Worm (Caenorhabditis elegans) whole organism, young adult: ENCODE measurements around the gene msd-4.

Source experiments
- B0336.3 ChIP-seq: fragments of 200-800 bp; sonication (Bioruptor generic); IDR thresholded peaks from 2 replicates; pipeline ENCODE4 v1.3.6; 2022; ENCODE audit warnings: missing genetic modification characterization, missing compliant biosample characterization
- C06A6.2 ChIP-seq: fragments of 200-800 bp; sonication (Bioruptor generic); conservative IDR thresholded peaks from 2 replicates; pipeline ENCODE4 v1.3.6; 2022; ENCODE audit warnings: missing genetic modification characterization, missing compliant biosample characterization
- F33H1.4 ChIP-seq: fragments of 200-800 bp; sonication (Bioruptor generic); IDR thresholded peaks from 2 replicates; pipeline ENCODE4 v1.3.6; 2022; ENCODE audit warnings: missing genetic modification reagents, missing genetic modification characterization, missing compliant biosample characterization
- F49E8.2 ChIP-seq: sonication (generic microtip); optimal IDR thresholded peaks from 3 replicates; lab custom pipeline; 2017; ENCODE audit warnings: missing genetic modification characterization, mild to moderate bottlenecking, missing compliant biosample characterization, antibody characterized with exemption, moderate library complexity; ENCODE audit not compliant: insufficient read depth
- Y53G8AR.9 ChIP-seq: fragments of 200-800 bp; sonication (Bioruptor generic); conservative IDR thresholded peaks from 2 replicates; pipeline ENCODE4 v1.3.6; 2022; ENCODE audit warnings: missing genetic modification reagents, missing genetic modification characterization, missing compliant biosample characterization
- Y67H2A.10 ChIP-seq: fragments of 200-800 bp; sonication (Bioruptor generic); conservative IDR thresholded peaks from 2 replicates; pipeline ENCODE4 v1.3.6; 2022; ENCODE audit warnings: missing genetic modification reagents, missing genetic modification characterization, missing compliant biosample characterization
- bed-1 ChIP-seq: fragments of 200-800 bp; sonication (Bioruptor generic); IDR thresholded peaks from 2 replicates; pipeline ENCODE4 v1.3.6; 2022; ENCODE audit warnings: missing genetic modification reagents, missing genetic modification characterization, missing compliant biosample characterization
- ceh-58 ChIP-seq: fragments of 200-800 bp; sonication (Bioruptor generic); IDR thresholded peaks from 2 replicates; pipeline ENCODE4 v1.3.6; 2022; ENCODE audit warnings: missing genetic modification characterization, missing compliant biosample characterization
- ceh-79 ChIP-seq: sonication (generic microtip); optimal IDR thresholded peaks from 2 replicates; lab custom pipeline; 2017; ENCODE audit warnings: mild to moderate bottlenecking, missing genetic modification characterization, missing compliant biosample characterization
- die-1 ChIP-seq: sonication (generic microtip); optimal IDR thresholded peaks from 2 replicates; lab custom pipeline; 2016; ENCODE audit warnings: missing genotype, mild to moderate bottlenecking, missing genetic modification characterization, missing compliant biosample characterization
- dox-1 ChIP-seq: fragments of 200-800 bp; sonication (Bioruptor generic); IDR thresholded peaks from 2 replicates; pipeline ENCODE4 v1.3.6; 2022; ENCODE audit warnings: missing genetic modification reagents, missing genetic modification characterization, missing compliant biosample characterization
- efl-1 ChIP-seq: fragments of 150-350 bp; optimal IDR thresholded peaks from 2 replicates; lab custom pipeline; 2014; ENCODE audit warnings: missing biosample characterization, missing genetic modification reagents, missing genetic modification characterization
- egrh-3 ChIP-seq: fragments of 200-800 bp; sonication (Bioruptor generic); IDR thresholded peaks from 2 replicates; pipeline ENCODE4 v1.3.6; 2022; ENCODE audit warnings: missing genetic modification reagents, missing genetic modification characterization, missing compliant biosample characterization
- ekl-4 ChIP-seq: fragments of 200-800 bp; sonication (Bioruptor generic); IDR thresholded peaks from 2 replicates; pipeline ENCODE4 v1.3.6; 2022; ENCODE audit warnings: missing genetic modification reagents, missing genetic modification characterization, missing compliant biosample characterization
- hlh-12 ChIP-seq: sonication (generic microtip); optimal IDR thresholded peaks from 2 replicates; lab custom pipeline; 2016; ENCODE audit warnings: missing genetic modification characterization, missing compliant biosample characterization
- let-607 ChIP-seq, 2 experiments: fragments of 200-800 bp in 1 of 2; sonication (Bioruptor generic) in 1 of 2; sonication (generic microtip) in 1 of 2; optimal IDR thresholded peaks; 2 replicates each; lab custom pipeline; 2016 to 2018; ENCODE audit warnings: mild to moderate bottlenecking in 2 of 2, missing compliant biosample characterization in 2 of 2, missing genetic modification characterization in 2 of 2, moderate library complexity in 2 of 2, missing genotype in 1 of 2
- lin-35 ChIP-seq, 3 experiments: fragments of 150-350 bp in 2 of 3; sonication (generic microtip) in 1 of 3; optimal IDR thresholded peaks; 2 replicates each; lab custom pipeline; 2014 to 2018; ENCODE audit warnings: missing biosample characterization in 3 of 3, missing genetic modification characterization in 3 of 3, missing genetic modification reagents in 3 of 3
- lsl-1 ChIP-seq: fragments of 200-800 bp; sonication (Bioruptor generic); optimal IDR thresholded peaks from 2 replicates; lab custom pipeline; 2018; ENCODE audit warnings: mild to moderate bottlenecking, missing genetic modification characterization, moderate library complexity, missing compliant biosample characterization
- madf-10 ChIP-seq: sonication (generic microtip); optimal IDR thresholded peaks from 2 replicates; lab custom pipeline; 2016; ENCODE audit warnings: mild to moderate bottlenecking, missing genetic modification characterization, missing compliant biosample characterization
- madf-6 ChIP-seq: fragments of 200-800 bp; sonication (Bioruptor generic); IDR thresholded peaks from 2 replicates; pipeline ENCODE4 v1.3.6; 2022; ENCODE audit warnings: missing genetic modification reagents, missing genetic modification characterization, missing compliant biosample characterization
- mcd-1 ChIP-seq: fragments of 200-800 bp; sonication (Bioruptor generic); IDR thresholded peaks from 2 replicates; pipeline ENCODE4 v1.3.6; 2022; ENCODE audit warnings: missing genetic modification reagents, missing genetic modification characterization, missing compliant biosample characterization
- nfyb-1 ChIP-seq: fragments of 200-800 bp; sonication (Bioruptor generic); IDR thresholded peaks from 2 replicates; pipeline ENCODE4 v1.3.6; 2022; ENCODE audit warnings: missing genetic modification reagents, missing genetic modification characterization, missing compliant biosample characterization
- nhr-80 ChIP-seq: sonication (generic microtip); optimal IDR thresholded peaks from 2 replicates; lab custom pipeline; 2016; ENCODE audit warnings: missing genetic modification characterization, missing compliant biosample characterization
- rcor-1 ChIP-seq: fragments of 200-800 bp; sonication (Bioruptor generic); IDR thresholded peaks from 2 replicates; pipeline ENCODE4 v1.3.6; 2022; ENCODE audit warnings: missing genetic modification reagents, missing genetic modification characterization, missing compliant biosample characterization
- snpc-1.1 ChIP-seq: sonication (generic microtip); optimal IDR thresholded peaks from 2 replicates; lab custom pipeline; 2017; ENCODE audit warnings: missing genetic modification characterization, mild to moderate bottlenecking, missing compliant biosample characterization, antibody characterized with exemption, moderate library complexity, missing genotype, missing genetic modification reagents; ENCODE audit not compliant: insufficient read depth
- tbx-9 ChIP-seq: sonication (generic microtip); optimal IDR thresholded peaks from 2 replicates; lab custom pipeline; 2016; ENCODE audit warnings: borderline replicate concordance, missing genetic modification characterization, inconsistent platforms, missing compliant biosample characterization
- xnd-1 ChIP-seq: sonication (generic microtip); optimal IDR thresholded peaks from 2 replicates; lab custom pipeline; 2016; ENCODE audit warnings: missing genotype, missing genetic modification reagents, missing genetic modification characterization, missing compliant biosample characterization
- ztf-18 ChIP-seq: sonication (generic microtip); optimal IDR thresholded peaks from 2 replicates; lab custom pipeline; 2016; ENCODE audit warnings: missing genotype, mild to moderate bottlenecking, missing genetic modification characterization, missing compliant biosample characterization
- ztf-22 ChIP-seq: fragments of 200-800 bp; sonication (Bioruptor generic); optimal IDR thresholded peaks from 2 replicates; lab custom pipeline; 2018; ENCODE audit warnings: mild to moderate bottlenecking, missing genetic modification characterization, moderate library complexity, missing compliant biosample characterization
- ztf-26 ChIP-seq: sonication (generic microtip); optimal IDR thresholded peaks from 2 replicates; lab custom pipeline; 2017; ENCODE audit warnings: missing genetic modification characterization, missing compliant biosample characterization
- ztf-3 ChIP-seq: fragments of 200-800 bp; sonication (Bioruptor generic); optimal IDR thresholded peaks from 2 replicates; lab custom pipeline; 2018; ENCODE audit warnings: mild to moderate bottlenecking, missing genetic modification characterization, missing compliant biosample characterization
- ztf-6 ChIP-seq: fragments of 200-800 bp; sonication (Bioruptor generic); IDR thresholded peaks from 2 replicates; pipeline ENCODE4 v1.3.6; 2022; ENCODE audit warnings: missing genetic modification reagents, missing genetic modification characterization, missing compliant biosample characterization

The msd-4 gene

ce11 chrIII:4890997-4891396 lies 22.5 kb upstream of the msd-4 start, which contains the start of gene F26F4.5 (continued):
- TF ChIP-seq lin-35 (GFP tag; optimal IDR thresholded peaks at IDR 0.05; lab: Kevin White, UChicago) (no peak), mcd-1 (GFP tag; lab: Robert Waterston, UW) (peak; percentile 26; the same call in 1 of the 2 replicates), dox-1 (GFP tag; lab: Robert Waterston, UW) (0 out of 2 replicates have a peak, but pooled peaks have one; percentile 8), ztf-18 (tag; lab: Kevin White, UChicago) (peak; percentile 21), F33H1.4 (GFP tag; lab: Robert Waterston, UW) (peak; percentile 90), ztf-22 (GFP tag; lab: Kevin White, UChicago) (no peak), lsl-1 (GFP tag; lab: Kevin White, UChicago) (peak; percentile 95)

- TF ChIP-seq C06A6.2 (GFP tag; lab: Robert Waterston, UW) (no peak), ztf-6 (GFP tag; lab: Robert Waterston, UW) (no peak), ztf-3 (GFP tag; lab: Kevin White, UChicago) (no peak), nhr-80 (tag; lab: Kevin White, UChicago) (peak; percentile 41), bed-1 (no peak), hlh-12 (no peak)
Measured at ce11 chrIII:4887291-4887690, 18.7 kb upstream of the msd-4 start, which contains the start of gene clec-6. TSS of gene clec-6 (minus strand) at chrIII:4887444.

- TF ChIP-seq ceh-58 (GFP tag; lab: Robert Waterston, UW) = no peak
- no peak for TF ChIP-seq madf-10 (tag; lab: Kevin White, UChicago)
- no peak for TF ChIP-seq ceh-79 (tag; lab: Kevin White, UChicago)
- TF ChIP-seq snpc-1.1 (tag; lab: Kevin White, UChicago) = no peak
- TF ChIP-seq die-1 (tag; lab: Kevin White, UChicago) = no peak
- no peak for TF ChIP-seq let-607 (tag; optimal IDR thresholded peaks at IDR 0.05; lab: Kevin White, UChicago)
- TF ChIP-seq ztf-6 (GFP tag; lab: Robert Waterston, UW) = no peak
Measured at ce11 chrIII:4883429-4883828, 14.9 kb upstream of the msd-4 start, which contains the start of gene clec-5. TSS of gene clec-5 (minus strand) at chrIII:4883606.

DNA sequence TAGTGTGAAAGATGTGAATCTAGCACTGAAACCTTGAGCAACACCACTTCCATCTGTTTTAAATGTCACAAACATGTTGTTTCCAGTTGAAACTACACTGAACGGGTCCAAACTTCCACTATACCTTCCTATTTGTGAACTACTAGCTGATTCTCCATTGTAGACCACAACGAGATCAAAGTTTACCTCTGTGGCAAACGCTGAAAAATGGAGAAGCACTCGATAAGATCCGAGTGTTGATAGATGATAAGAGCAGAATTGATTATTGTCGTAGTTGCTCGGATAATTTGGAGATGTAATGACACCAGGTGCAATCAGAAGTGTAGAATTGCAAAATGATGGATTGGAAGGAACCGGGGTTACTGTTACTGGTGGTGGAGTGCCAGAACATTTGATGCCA lies 13.4 kb upstream of the msd-4 start:
- TF ChIP-seq tbx-9 (tag; lab: Kevin White, UChicago) (no peak), nhr-80 (tag; lab: Kevin White, UChicago) (peak; percentile 32)

ce11 chrIII:4879445-4879844 lies 10.9 kb upstream of the msd-4 start, which contains the start of gene C35D10.1:
TSS of gene C35D10.1 (plus strand) at chrIII:4879745.
- 0 out of 2 replicates have a peak, but pooled peaks have one; percentile 37 for TF ChIP-seq Y53G8AR.9 (GFP tag; lab: Robert Waterston, UW)
- peak; percentile 11 for TF ChIP-seq xnd-1 (tag; lab: Kevin White, UChicago)
- TF ChIP-seq ekl-4 (GFP tag; lab: Robert Waterston, UW) = 0 out of 2 replicates have a peak, but pooled peaks have one; percentile 20
- peak; percentile 42; the same call in 1 of the 2 replicates for TF ChIP-seq madf-6
- TF ChIP-seq B0336.3 (GFP tag; lab: Robert Waterston, UW) = 0 out of 2 replicates have a peak, but pooled peaks have one; percentile 26
- TF ChIP-seq F49E8.2 (tag; lab: Kevin White, UChicago) = peak; percentile 36
- no peak for TF ChIP-seq nfyb-1
- no peak for TF ChIP-seq rcor-1 (GFP tag; lab: Robert Waterston, UW)
- TF ChIP-seq ztf-26 (tag; lab: Kevin White, UChicago) = no peak
- TF ChIP-seq efl-1 (GFP tag; lab: Kevin White, UChicago) = no peak
- no peak for TF ChIP-seq Y67H2A.10
- no peak for TF ChIP-seq egrh-3 (GFP tag; lab: Robert Waterston, UW)
